Fruit fly (Drosophila melanogaster): Measurements from ENCODE around the gene mrt.

DNA sequence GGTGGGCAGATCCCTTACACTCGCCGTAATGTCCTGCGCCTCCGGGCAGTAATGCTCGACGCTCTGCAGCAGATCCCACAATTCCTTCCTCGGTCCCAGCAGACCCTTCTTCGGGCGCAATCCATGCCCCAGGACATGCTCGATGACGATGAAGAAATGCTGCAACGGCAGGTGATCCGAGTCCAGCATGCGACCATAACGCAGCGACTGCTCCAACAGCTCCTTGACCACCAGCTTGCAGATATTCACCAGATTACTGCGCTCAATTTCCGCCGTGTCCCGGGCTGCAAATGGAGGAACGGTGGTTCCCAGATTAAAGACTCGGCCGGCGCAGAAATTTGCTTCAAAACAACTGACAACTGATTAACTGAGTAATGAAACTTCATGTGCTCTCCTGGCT is 49.1 kb downstream of the mrt start, which contains the start of gene CG31068:
- TF ChIP-seq Ets98B (GFP tag; IDR thresholded peaks at IDR 0.05) (no peak), CG17806 (tag; optimal IDR thresholded peaks at IDR 0.05) (no peak)

Measured in whole organism, pupa.